Worm (Caenorhabditis elegans) whole organism, midembryonic: ENCODE measurements around the gene ttn-1.

Experiments
- T22C8.4 ChIP-seq: fragments of 200-800 bp; sonication (Bioruptor generic); IDR thresholded peaks from 2 replicates; pipeline ENCODE4 v1.3.6; 2022; ENCODE audit warnings: missing genetic modification characterization, missing compliant biosample characterization
- cog-1 ChIP-seq: sonication (generic microtip); optimal IDR thresholded peaks from 2 replicates; lab custom pipeline; 2016; ENCODE audit warnings: missing genetic modification characterization, missing compliant biosample characterization
- flt-1 ChIP-seq: fragments of 200-800 bp; sonication (Bioruptor generic); IDR thresholded peaks from 2 replicates; pipeline ENCODE4 v1.3.6; 2022; ENCODE audit warnings: missing genetic modification characterization, missing compliant biosample characterization
- klf-2 ChIP-seq: fragments of 200-800 bp; sonication (Bioruptor generic); conservative IDR thresholded peaks from 2 replicates; pipeline ENCODE4 v1.3.6; 2022; ENCODE audit warnings: missing genetic modification reagents, missing genetic modification characterization, missing compliant biosample characterization
- med-1 ChIP-seq: sonication (generic microtip); optimal IDR thresholded peaks from 2 replicates; lab custom pipeline; 2017; ENCODE audit warnings: missing genetic modification characterization, mild to moderate bottlenecking, missing compliant biosample characterization, antibody characterized with exemption, missing genetic modification reagents; ENCODE audit not compliant: insufficient read depth
- ref-1 ChIP-seq: fragments of 200-800 bp; sonication (Bioruptor generic); conservative IDR thresholded peaks from 2 replicates; pipeline ENCODE4 v1.3.6; 2022; ENCODE audit warnings: missing genetic modification reagents, missing genetic modification characterization, missing compliant biosample characterization
- tab-1 ChIP-seq: fragments of 200-800 bp; sonication (Bioruptor generic); IDR thresholded peaks from 2 replicates; pipeline ENCODE4 v1.3.6; 2022; ENCODE audit warnings: missing genetic modification characterization, missing compliant biosample characterization
- ztf-23 ChIP-seq: fragments of 200-800 bp; sonication (Bioruptor generic); IDR thresholded peaks from 2 replicates; pipeline ENCODE4 v1.3.6; 2022; ENCODE audit warnings: missing genetic modification reagents, missing genetic modification characterization, missing compliant biosample characterization
- ztf-29 ChIP-seq: fragments of 200-800 bp; sonication (Bioruptor generic); IDR thresholded peaks from 2 replicates; pipeline ENCODE4 v1.3.6; 2022; ENCODE audit warnings: missing genetic modification reagents, missing genetic modification characterization, missing compliant biosample characterization

The ttn-1 gene

DNA sequence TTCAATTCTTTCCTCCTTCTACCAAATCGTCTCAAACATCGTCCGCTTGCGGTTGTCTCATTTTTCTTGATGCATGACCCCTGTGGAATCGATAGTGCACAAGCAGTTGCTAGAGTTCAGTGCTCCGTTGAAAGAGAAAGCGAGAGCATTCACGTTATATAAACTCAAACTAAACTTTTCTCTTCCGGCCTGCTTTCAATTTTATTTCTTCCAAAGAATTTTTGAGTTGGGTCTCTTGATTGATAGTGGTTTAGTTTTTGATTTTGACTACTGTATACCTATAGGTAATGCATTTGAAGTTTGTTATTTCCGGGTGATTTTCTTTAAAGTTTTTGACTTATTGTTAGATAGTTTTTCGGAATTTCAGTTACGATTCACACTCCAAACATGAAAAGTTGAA is 10.1 kb upstream of the ttn-1 start:
- TF ChIP-seq ztf-23 (GFP tag; lab: Robert Waterston, UW) (no peak), med-1 (no peak), flt-1 (GFP tag; lab: Robert Waterston, UW) (no peak), T22C8.4 (no peak), ztf-29 (GFP tag; lab: Robert Waterston, UW) (no peak)

DNA sequence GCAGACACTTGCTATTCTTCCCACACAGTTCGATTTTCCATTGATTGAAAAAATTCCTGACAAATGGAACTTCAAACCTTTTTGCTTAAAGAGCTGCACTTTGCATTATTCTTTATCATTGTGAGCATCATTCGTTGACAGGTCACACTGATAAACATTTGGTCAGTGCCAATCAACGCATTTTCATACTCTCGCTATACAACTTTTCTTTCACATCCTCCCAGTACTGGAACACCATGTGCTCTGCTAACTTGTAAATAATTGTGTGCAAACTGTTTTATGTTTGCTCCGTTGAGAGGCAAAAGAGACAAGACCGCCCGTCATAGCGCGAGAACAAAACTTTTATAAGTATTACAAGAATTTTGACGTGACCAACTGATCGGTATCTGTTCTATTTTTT is 9.1 kb upstream of the ttn-1 start:
- TF ChIP-seq ref-1 (GFP tag; lab: Robert Waterston, UW) (no peak), ztf-29 (GFP tag; lab: Robert Waterston, UW) (no peak), T22C8.4 (no peak), klf-2 (GFP tag; lab: Robert Waterston, UW) (no peak), cog-1 (tag; lab: Kevin White, UChicago) (no peak), tab-1 (GFP tag; lab: Robert Waterston, UW) (no peak), flt-1 (GFP tag; lab: Robert Waterston, UW) (no peak), ztf-23 (GFP tag; lab: Robert Waterston, UW) (no peak), med-1 (no peak)

ce11 chrV:6209930-6210647 is 7.7 kb upstream of the ttn-1 start:
- TF ChIP-seq ztf-23 (GFP tag; lab: Robert Waterston, UW) (no peak), T22C8.4 (no peak), cog-1 (tag; lab: Kevin White, UChicago) (no peak)

DNA sequence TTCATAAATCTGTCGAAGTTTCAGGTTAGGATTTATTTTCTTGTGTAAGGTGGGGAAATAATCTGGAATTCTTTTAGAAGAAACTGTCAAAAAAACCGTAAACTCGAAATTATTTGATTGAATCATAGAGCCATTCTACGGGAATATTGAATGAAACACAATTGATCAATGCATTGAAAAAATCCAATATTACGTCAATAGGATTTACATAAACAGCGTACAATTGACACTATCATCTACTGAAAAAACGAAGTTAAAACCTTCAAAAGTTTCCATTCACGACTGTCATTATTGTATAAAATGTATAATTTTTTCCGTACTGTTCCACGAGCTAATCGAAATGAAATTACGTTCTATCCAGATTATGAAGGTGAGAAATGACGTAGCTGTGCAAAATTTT is 6.2 kb upstream of the ttn-1 start, which contains the start of gene rme-1:
TSS of gene rme-1 (plus strand) at position 301 of the 400 bp plus-strand sequence.
- TF ChIP-seq med-1 (no peak), ref-1 (GFP tag; lab: Robert Waterston, UW) (no peak), klf-2 (GFP tag; lab: Robert Waterston, UW) (no peak), T22C8.4 (no peak), cog-1 (tag; lab: Kevin White, UChicago) (no peak), ztf-23 (GFP tag; lab: Robert Waterston, UW) (no peak), ztf-29 (GFP tag; lab: Robert Waterston, UW) (no peak), flt-1 (GFP tag; lab: Robert Waterston, UW) (no peak), tab-1 (GFP tag; lab: Robert Waterston, UW) (no peak)

DNA sequence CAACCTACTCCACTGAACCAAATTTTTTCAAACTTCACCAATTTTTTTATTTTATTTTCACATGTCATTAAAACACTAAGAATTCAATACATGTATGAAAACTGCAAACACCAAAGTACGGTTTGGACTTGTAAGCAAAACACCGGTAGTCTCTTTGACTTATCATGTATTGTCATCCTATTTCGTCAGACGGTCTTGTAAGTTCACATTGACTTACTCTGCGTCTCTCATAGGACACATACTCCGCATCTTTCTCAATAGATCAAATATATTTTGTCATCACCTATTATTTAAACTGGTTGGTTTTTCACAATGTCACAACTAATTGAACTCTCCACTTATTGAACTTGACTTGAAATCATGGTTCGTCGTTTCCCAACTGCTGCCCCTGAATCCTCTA is 4.1 kb upstream of the ttn-1 start, which contains the start of gene W06H8.2:
TSS of gene W06H8.2 (plus strand) at position 258 of the 400 bp plus-strand sequence.
- TF ChIP-seq klf-2 (GFP tag; lab: Robert Waterston, UW), result no peak
- TF ChIP-seq flt-1 (GFP tag; lab: Robert Waterston, UW), result no peak

DNA sequence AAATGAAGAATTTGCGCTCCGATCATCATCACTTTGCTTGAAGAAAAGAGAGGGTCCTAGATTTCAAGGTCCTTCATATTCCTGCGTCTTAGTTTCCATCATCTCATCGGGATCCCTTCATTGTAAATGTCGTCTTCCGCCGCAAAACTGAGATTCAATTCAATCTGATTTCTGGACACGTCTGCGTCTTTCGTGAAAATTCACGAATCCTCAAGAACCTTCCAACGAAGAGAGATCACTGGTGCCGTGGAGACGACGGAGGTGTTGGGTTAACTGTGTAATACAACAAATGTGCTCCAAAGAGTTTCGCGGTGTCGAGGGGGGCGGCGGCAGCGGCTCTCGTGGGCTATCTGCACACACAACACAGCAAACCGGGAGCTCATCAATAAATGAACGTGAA is 1.6 kb upstream of the ttn-1 start:
- TF ChIP-seq flt-1 (GFP tag; lab: Robert Waterston, UW) (0 out of 2 replicates have a peak, but pooled peaks have one; percentile 10), T22C8.4 (no peak), ztf-29 (GFP tag; lab: Robert Waterston, UW) (no peak), klf-2 (GFP tag; lab: Robert Waterston, UW) (no peak), ref-1 (GFP tag; lab: Robert Waterston, UW) (no peak), tab-1 (GFP tag; lab: Robert Waterston, UW) (no peak), ztf-23 (GFP tag; lab: Robert Waterston, UW) (no peak), cog-1 (tag; lab: Kevin White, UChicago) (peak; percentile 34)

ce11 chrV:6138167-6138566 is 64.3 kb downstream of the ttn-1 start:
- TF ChIP-seq flt-1 (GFP tag; lab: Robert Waterston, UW) (no peak), ztf-29 (GFP tag; lab: Robert Waterston, UW) (no peak), ztf-23 (GFP tag; lab: Robert Waterston, UW) (no peak), T22C8.4 (no peak), cog-1 (tag; lab: Kevin White, UChicago) (no peak), klf-2 (GFP tag; lab: Robert Waterston, UW) (no peak), tab-1 (GFP tag; lab: Robert Waterston, UW) (no peak), ref-1 (GFP tag; lab: Robert Waterston, UW) (no peak), med-1 (no peak)

DNA sequence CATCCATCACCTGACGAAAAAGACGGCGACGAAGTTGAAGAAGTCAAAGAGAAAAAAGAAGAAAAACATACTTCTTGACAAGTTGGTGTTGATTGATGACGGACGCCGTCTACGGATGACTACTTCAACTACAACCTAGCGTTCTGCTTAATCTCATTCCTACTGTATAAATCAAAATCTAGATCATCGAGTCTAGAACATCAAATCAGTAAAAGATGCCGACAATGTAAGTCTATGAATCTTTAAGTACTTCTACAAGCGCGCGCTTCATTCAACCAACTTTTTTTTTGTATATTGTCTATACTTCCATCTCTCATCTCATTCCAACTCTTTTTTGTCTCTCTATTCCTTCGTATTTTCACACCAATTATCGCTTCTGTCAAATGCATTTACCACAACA is 67.0 kb downstream of the ttn-1 start:
- TF ChIP-seq cog-1 (tag; lab: Kevin White, UChicago), result no peak
- TF ChIP-seq flt-1 (GFP tag; lab: Robert Waterston, UW), result no peak
- no peak for TF ChIP-seq med-1

DNA sequence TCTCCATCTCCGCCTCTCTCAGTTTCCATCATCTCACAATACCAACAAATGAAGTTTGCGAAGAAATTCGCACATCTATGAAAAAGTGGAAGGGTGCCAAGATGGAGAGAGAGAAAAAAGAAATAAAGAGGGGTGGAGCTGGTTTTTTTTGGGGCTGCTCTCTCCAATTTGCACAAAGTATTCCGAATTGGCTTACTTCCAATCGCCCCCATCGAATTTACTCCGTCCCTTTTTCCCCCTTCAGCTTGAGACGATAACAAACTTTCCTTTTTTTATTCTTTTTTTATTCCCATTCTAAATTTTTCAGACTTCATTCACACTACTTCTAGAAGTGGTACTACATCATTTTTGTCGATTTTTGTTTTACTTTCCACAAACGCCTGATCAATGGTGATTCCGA is 71.3 kb downstream of the ttn-1 start, which contains the start of gene exp-2:
TSS of gene exp-2 (plus strand) at position 301 of the 400 bp plus-strand sequence.
- TF ChIP-seq T22C8.4 (no peak), ztf-23 (GFP tag; lab: Robert Waterston, UW) (no peak), ref-1 (GFP tag; lab: Robert Waterston, UW) (no peak), ztf-29 (GFP tag; lab: Robert Waterston, UW) (no peak), cog-1 (tag; lab: Kevin White, UChicago) (no peak), med-1 (no peak), klf-2 (GFP tag; lab: Robert Waterston, UW) (no peak), tab-1 (GFP tag; lab: Robert Waterston, UW) (no peak), flt-1 (GFP tag; lab: Robert Waterston, UW) (no peak)

DNA sequence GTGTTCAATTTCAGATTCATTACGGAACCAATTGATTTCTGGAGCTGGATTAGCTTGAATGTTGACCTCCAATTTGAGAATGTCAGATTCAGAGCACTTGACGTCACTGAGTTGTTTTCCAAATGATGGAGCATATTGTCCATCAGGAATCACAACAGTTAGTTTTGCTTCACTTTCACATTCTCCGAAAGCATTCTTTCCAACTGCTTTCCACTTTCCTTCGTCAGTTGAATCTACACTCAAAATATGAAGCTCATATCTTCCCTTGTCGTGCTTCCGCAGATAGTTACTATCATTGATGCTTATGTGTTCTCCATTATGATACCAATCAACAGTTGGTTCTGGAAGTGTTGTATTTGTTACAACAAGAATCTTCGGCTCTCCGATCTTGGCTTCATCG is 74.1 kb downstream of the ttn-1 start:
- TF ChIP-seq ztf-23 (GFP tag; lab: Robert Waterston, UW), result no peak
- no peak for TF ChIP-seq T22C8.4
- TF ChIP-seq ref-1 (GFP tag; lab: Robert Waterston, UW), result no peak
- no peak for TF ChIP-seq ztf-29 (GFP tag; lab: Robert Waterston, UW)
- no peak for TF ChIP-seq tab-1 (GFP tag; lab: Robert Waterston, UW)
- no peak for TF ChIP-seq cog-1 (tag; lab: Kevin White, UChicago)
- TF ChIP-seq flt-1 (GFP tag; lab: Robert Waterston, UW), result no peak
- TF ChIP-seq med-1, result no peak
- TF ChIP-seq klf-2 (GFP tag; lab: Robert Waterston, UW), result no peak
